Worm (Caenorhabditis elegans) whole organism, L1 larva: ENCODE results near the gene ZC239.15.
"Not testable (repeated sequence)": the region's sequence is repeated elsewhere in the genome, so short reads cannot be mapped to it uniquely, and the experiment has no call there.

Experiments used
- alr-1 ChIP-seq: fragments of 200-800 bp; sonication (Bioruptor generic); optimal IDR thresholded peaks from 2 replicates; lab custom pipeline; 2018; ENCODE audit warnings: borderline replicate concordance, mild to moderate bottlenecking, missing genetic modification characterization, missing compliant biosample characterization
- dsc-1 ChIP-seq: sonication (generic microtip); optimal IDR thresholded peaks from 2 replicates; lab custom pipeline; 2016; ENCODE audit warnings: mild to moderate bottlenecking, missing genetic modification characterization, missing compliant biosample characterization
- elt-2 ChIP-seq: sonication (generic microtip); optimal IDR thresholded peaks from 2 replicates; lab custom pipeline; 2016; ENCODE audit warnings: missing genetic modification characterization, mild to moderate bottlenecking, inconsistent platforms, missing compliant biosample characterization, missing genetic modification reagents
- fkh-8 ChIP-seq: sonication (generic microtip); optimal IDR thresholded peaks from 2 replicates; lab custom pipeline; 2016; ENCODE audit warnings: mild to moderate bottlenecking, missing genetic modification characterization, missing compliant biosample characterization
- hpl-2 ChIP-seq: fragments of 150-350 bp; optimal IDR thresholded peaks from 2 replicates; lab custom pipeline; 2014; ENCODE audit warnings: missing biosample characterization, missing genetic modification reagents, missing genetic modification characterization
- irx-1 ChIP-seq: sonication (generic microtip); optimal IDR thresholded peaks from 2 replicates; lab custom pipeline; 2016; ENCODE audit warnings: missing genetic modification characterization, missing compliant biosample characterization
- lin-13 ChIP-seq: fragments of 150-350 bp; optimal IDR thresholded peaks from 2 replicates; lab custom pipeline; 2014; ENCODE audit warnings: missing biosample characterization, missing genetic modification reagents, missing genetic modification characterization
- lin-14 ChIP-seq: fragments of 200-800 bp; sonication (Bioruptor generic); optimal IDR thresholded peaks from 2 replicates; lab custom pipeline; 2018; ENCODE audit warnings: mild to moderate bottlenecking, missing genetic modification characterization, moderate library complexity, missing compliant biosample characterization
- lin-15B ChIP-seq: fragments of 150-350 bp; sonication (generic microtip); optimal IDR thresholded peaks from 3 replicates; lab custom pipeline; 2014; ENCODE audit warnings: missing biosample characterization, missing genetic modification characterization
- lin-35 ChIP-seq, 2 experiments: fragments of 150-350 bp; optimal IDR thresholded peaks; 2 replicates each; lab custom pipeline; 2014; ENCODE audit warnings: missing biosample characterization in 2 of 2, missing genetic modification characterization in 2 of 2, missing genetic modification reagents in 2 of 2
- lin-39 ChIP-seq: fragments of 150-350 bp; optimal IDR thresholded peaks from 2 replicates; lab custom pipeline; 2014; ENCODE audit warnings: missing biosample characterization, missing genetic modification reagents, missing genetic modification characterization
- nhr-85 ChIP-seq: sonication (generic microtip); peaks from one replicate; lab custom pipeline; 2016; ENCODE audit warnings: missing genetic modification characterization, inconsistent platforms, missing compliant biosample characterization
- pag-3 ChIP-seq: sonication (generic microtip); optimal IDR thresholded peaks from 2 replicates; lab custom pipeline; 2017; ENCODE audit warnings: missing genetic modification characterization, mild to moderate bottlenecking, missing compliant biosample characterization, antibody characterized with exemption, borderline replicate concordance; ENCODE audit not compliant: insufficient read depth
- rnt-1 ChIP-seq: sonication (generic microtip); optimal IDR thresholded peaks from 2 replicates; lab custom pipeline; 2016; ENCODE audit warnings: mild to moderate bottlenecking, missing genetic modification characterization, moderate library complexity, missing compliant biosample characterization
- sptf-1 ChIP-seq: fragments of 150-350 bp; optimal IDR thresholded peaks from 2 replicates; lab custom pipeline; 2014; ENCODE audit warnings: missing biosample characterization, missing genetic modification characterization
- unc-62 ChIP-seq: fragments of 150-350 bp; optimal IDR thresholded peaks from 2 replicates; lab custom pipeline; 2014; ENCODE audit warnings: missing biosample characterization, missing genetic modification reagents, missing genetic modification characterization
- unc-86 ChIP-seq: sonication (generic microtip); optimal IDR thresholded peaks from 2 replicates; lab custom pipeline; 2016; ENCODE audit warnings: missing genetic modification characterization, missing compliant biosample characterization
- zag-1 ChIP-seq: fragments of 150-350 bp; optimal IDR thresholded peaks from 2 replicates; lab custom pipeline; 2014; ENCODE audit warnings: missing biosample characterization, missing genetic modification characterization
- ztf-4 ChIP-seq: fragments of 150-350 bp; optimal IDR thresholded peaks from 2 replicates; lab custom pipeline; 2014; ENCODE audit warnings: missing biosample characterization, missing genetic modification characterization

Gene ZC239.15

ce11 chrII:3189038-3189437 is 35.5 kb downstream of the ZC239.15 start, which contains the start of gene Y27F2A.11:
Gene Y27F2A.11, plus strand, starts transcription at chrII:3189338.
- TF ChIP-seq nhr-85 (tag; lab: Kevin White, UChicago); dsc-1 (tag; lab: Kevin White, UChicago); rnt-1: not testable (repeated sequence)

ce11 chrII:3185848-3186247 is 38.7 kb downstream of the ZC239.15 start:
- TF ChIP-seq ztf-4: no peak
- TF ChIP-seq lin-13 (GFP tag; lab: Kevin White, UChicago): no peak
- no peak for TF ChIP-seq alr-1 (tag; lab: Kevin White, UChicago)
- no peak for TF ChIP-seq fkh-8 (tag; lab: Kevin White, UChicago)
- no peak for TF ChIP-seq hpl-2 (GFP tag; lab: Kevin White, UChicago)
- no peak for TF ChIP-seq unc-62 (GFP tag; lab: Kevin White, UChicago)
- no peak for TF ChIP-seq lin-39 (tag; lab: Kevin White, UChicago)

- TF ChIP-seq zag-1 (tag; lab: Kevin White, UChicago); lin-35 (GFP tag; optimal IDR thresholded peaks at IDR 0.05; lab: Kevin White, UChicago); elt-2 (tag; lab: Kevin White, UChicago): not testable (repeated sequence)
Observed at ce11 chrII:3184858-3185257, 39.7 kb downstream of the ZC239.15 start, which contains the start of gene sri-78. Gene sri-78, plus strand, starts transcription at chrII:3185158.

- TF ChIP-seq unc-86; lin-14 (GFP tag; lab: Kevin White, UChicago); pag-3: not testable (repeated sequence)
Observed at ce11 chrII:3183300-3183840, 41.2 kb downstream of the ZC239.15 start, which contains the start of the genes Y27F2A.6 and Y27F2A.8. Gene Y27F2A.6, minus strand, starts transcription at chrII:3183400. Gene Y27F2A.8, plus strand, starts transcription at chrII:3183790.

- not testable (repeated sequence) for TF ChIP-seq irx-1, lin-15B, sptf-1 (tag; lab: Kevin White, UChicago)
Observed at ce11 chrII:3177663-3178062, 46.9 kb downstream of the ZC239.15 start, which contains the start of gene sri-40. Gene sri-40, plus strand, starts transcription at chrII:3177963.
